Worm (Caenorhabditis elegans) whole organism, young adult: ENCODE results near the gene lpr-4.

ENCODE experiments used
- B0336.3 ChIP-seq: fragments of 200-800 bp; sonication (Bioruptor generic); IDR thresholded peaks from 2 replicates; pipeline ENCODE4 v1.3.6; 2022; ENCODE audit warnings: missing genetic modification characterization, missing compliant biosample characterization
- F10E7.11 ChIP-seq: sonication (generic microtip); optimal IDR thresholded peaks from 2 replicates; lab custom pipeline; 2017; ENCODE audit warnings: mild to moderate bottlenecking, missing genetic modification characterization, moderate library complexity, missing compliant biosample characterization
- F37B4.10 ChIP-seq: fragments of 200-800 bp; sonication (Bioruptor generic); IDR thresholded peaks from 2 replicates; pipeline ENCODE4 v1.3.6; 2022; ENCODE audit warnings: missing genetic modification characterization, missing compliant biosample characterization
- F52B5.7 ChIP-seq: sonication (generic microtip); optimal IDR thresholded peaks from 2 replicates; lab custom pipeline; 2016; ENCODE audit warnings: mild to moderate bottlenecking, missing genetic modification characterization, missing compliant biosample characterization
- F57A8.1 ChIP-seq: fragments of 200-800 bp; sonication (Bioruptor generic); optimal IDR thresholded peaks from 2 replicates; lab custom pipeline; 2018; ENCODE audit warnings: mild to moderate bottlenecking, missing genetic modification characterization, moderate library complexity, missing compliant biosample characterization
- K11D2.4 ChIP-seq: fragments of 200-800 bp; sonication (Bioruptor generic); IDR thresholded peaks from 2 replicates; pipeline ENCODE4 v1.3.6; 2022; ENCODE audit warnings: missing genetic modification reagents, missing genetic modification characterization, missing compliant biosample characterization
- Y53G8AR.9 ChIP-seq: fragments of 200-800 bp; sonication (Bioruptor generic); conservative IDR thresholded peaks from 2 replicates; pipeline ENCODE4 v1.3.6; 2022; ENCODE audit warnings: missing genetic modification reagents, missing genetic modification characterization, missing compliant biosample characterization
- Y95B8A.8 ChIP-seq: fragments of 200-800 bp; sonication (Bioruptor generic); IDR thresholded peaks from 2 replicates; pipeline ENCODE4 v1.3.6; 2022; ENCODE audit warnings: missing genetic modification reagents, missing genetic modification characterization, missing compliant biosample characterization
- ZK185.1 ChIP-seq: sonication (generic microtip); optimal IDR thresholded peaks from 2 replicates; lab custom pipeline; 2016; ENCODE audit warnings: mild to moderate bottlenecking, missing genetic modification characterization, missing compliant biosample characterization; ENCODE audit not compliant: poor library complexity, severe bottlenecking
- akir-1 ChIP-seq: fragments of 200-800 bp; sonication (Bioruptor generic); optimal IDR thresholded peaks from 2 replicates; lab custom pipeline; 2018; ENCODE audit warnings: mild to moderate bottlenecking, missing genetic modification characterization, moderate library complexity, missing compliant biosample characterization
- athp-1 ChIP-seq: sonication (generic microtip); optimal IDR thresholded peaks from 2 replicates; lab custom pipeline; 2017; ENCODE audit warnings: mild to moderate bottlenecking, missing genetic modification characterization, missing compliant biosample characterization
- bed-1 ChIP-seq: fragments of 200-800 bp; sonication (Bioruptor generic); IDR thresholded peaks from 2 replicates; pipeline ENCODE4 v1.3.6; 2022; ENCODE audit warnings: missing genetic modification reagents, missing genetic modification characterization, missing compliant biosample characterization
- cebp-1 ChIP-seq, 2 experiments: fragments of 200-800 bp in 1 of 2; sonication (Bioruptor generic) in 1 of 2; sonication (generic microtip) in 1 of 2; IDR thresholded peaks in 1 of 2; optimal IDR thresholded peaks in 1 of 2; 2 replicates each; pipeline versions ENCODE4 v1.3.6 to Lab custom; 2017 to 2022; ENCODE audit warnings: missing compliant biosample characterization in 2 of 2, missing genetic modification characterization in 2 of 2, mild to moderate bottlenecking in 1 of 2, missing genetic modification reagents in 1 of 2, moderate library complexity in 1 of 2
- cebp-2 ChIP-seq: fragments of 200-800 bp; sonication (Bioruptor generic); IDR thresholded peaks from 2 replicates; pipeline ENCODE4 v1.3.6; 2022; ENCODE audit warnings: missing genetic modification characterization, missing compliant biosample characterization
- ceh-58 ChIP-seq: fragments of 200-800 bp; sonication (Bioruptor generic); IDR thresholded peaks from 2 replicates; pipeline ENCODE4 v1.3.6; 2022; ENCODE audit warnings: missing genetic modification characterization, missing compliant biosample characterization
- dox-1 ChIP-seq: fragments of 200-800 bp; sonication (Bioruptor generic); IDR thresholded peaks from 2 replicates; pipeline ENCODE4 v1.3.6; 2022; ENCODE audit warnings: missing genetic modification reagents, missing genetic modification characterization, missing compliant biosample characterization
- dpl-1 ChIP-seq: fragments of 150-350 bp; optimal IDR thresholded peaks from 2 replicates; lab custom pipeline; 2014; ENCODE audit warnings: missing biosample characterization, missing genetic modification reagents, missing genetic modification characterization
- efl-1 ChIP-seq: fragments of 150-350 bp; optimal IDR thresholded peaks from 2 replicates; lab custom pipeline; 2014; ENCODE audit warnings: missing biosample characterization, missing genetic modification reagents, missing genetic modification characterization
- egl-18 ChIP-seq: fragments of 200-800 bp; sonication (Bioruptor generic); IDR thresholded peaks from 2 replicates; pipeline ENCODE4 v1.3.6; 2022; ENCODE audit warnings: missing genetic modification reagents, missing genetic modification characterization, missing compliant biosample characterization
- him-1 ChIP-seq: sonication (generic microtip); optimal IDR thresholded peaks from 2 replicates; lab custom pipeline; 2016; ENCODE audit warnings: missing genotype, missing genetic modification reagents, missing genetic modification characterization, missing compliant biosample characterization
- hlh-12 ChIP-seq: sonication (generic microtip); optimal IDR thresholded peaks from 2 replicates; lab custom pipeline; 2016; ENCODE audit warnings: missing genetic modification characterization, missing compliant biosample characterization
- hmg-1.2 ChIP-seq: fragments of 200-800 bp; sonication (Bioruptor generic); IDR thresholded peaks from 2 replicates; pipeline ENCODE4 v1.3.6; 2022; ENCODE audit warnings: missing genetic modification reagents, missing genetic modification characterization, missing compliant biosample characterization
- hmg-20 ChIP-seq: fragments of 200-800 bp; sonication (Bioruptor generic); IDR thresholded peaks from 2 replicates; pipeline ENCODE4 v1.3.6; 2022; ENCODE audit warnings: missing genetic modification reagents, missing genetic modification characterization, missing compliant biosample characterization
- hrde-1 ChIP-seq: sonication (generic microtip); optimal IDR thresholded peaks from 2 replicates; lab custom pipeline; 2016; ENCODE audit warnings: missing genetic modification characterization, mild to moderate bottlenecking, missing compliant biosample characterization, moderate library complexity, missing genotype, missing genetic modification reagents, borderline replicate concordance
- lin-26 ChIP-seq: fragments of 200-800 bp; sonication (Bioruptor generic); IDR thresholded peaks from 2 replicates; pipeline ENCODE4 v1.3.6; 2022; ENCODE audit warnings: missing genetic modification reagents, missing genetic modification characterization, missing compliant biosample characterization
- lin-40 ChIP-seq: sonication (generic microtip); optimal IDR thresholded peaks from 2 replicates; lab custom pipeline; 2016; ENCODE audit warnings: missing genetic modification characterization, mild to moderate bottlenecking, missing compliant biosample characterization, missing genotype, missing genetic modification reagents
- lir-1 ChIP-seq: fragments of 200-800 bp; sonication (Bioruptor generic); conservative IDR thresholded peaks from 2 replicates; pipeline ENCODE4 v1.3.6; 2022; ENCODE audit warnings: missing genetic modification reagents, missing genetic modification characterization, missing compliant biosample characterization
- lsl-1 ChIP-seq: fragments of 200-800 bp; sonication (Bioruptor generic); optimal IDR thresholded peaks from 2 replicates; lab custom pipeline; 2018; ENCODE audit warnings: mild to moderate bottlenecking, missing genetic modification characterization, moderate library complexity, missing compliant biosample characterization
- madf-6 ChIP-seq: fragments of 200-800 bp; sonication (Bioruptor generic); IDR thresholded peaks from 2 replicates; pipeline ENCODE4 v1.3.6; 2022; ENCODE audit warnings: missing genetic modification reagents, missing genetic modification characterization, missing compliant biosample characterization
- nfya-1 ChIP-seq: sonication (generic microtip); optimal IDR thresholded peaks from 2 replicates; lab custom pipeline; 2017; ENCODE audit warnings: antibody characterized with exemption, missing compliant biosample characterization, missing genetic modification characterization, borderline replicate concordance; ENCODE audit not compliant: insufficient read depth
- nhr-120 ChIP-seq: fragments of 200-800 bp; sonication (Bioruptor generic); IDR thresholded peaks from 2 replicates; pipeline ENCODE4 v1.3.6; 2022; ENCODE audit warnings: missing genetic modification characterization, missing compliant biosample characterization
- nhr-179 ChIP-seq: sonication (generic microtip); optimal IDR thresholded peaks from 2 replicates; lab custom pipeline; 2016; ENCODE audit warnings: mild to moderate bottlenecking, missing genetic modification characterization, missing compliant biosample characterization
- rec-8 ChIP-seq, 2 experiments: sonication (generic microtip); optimal IDR thresholded peaks; 2 replicates each; lab custom pipeline; 2016; ENCODE audit warnings: mild to moderate bottlenecking in 2 of 2, missing genetic modification characterization in 2 of 2, missing genetic modification reagents in 2 of 2, missing genotype in 2 of 2, missing biosample characterization in 1 of 2, missing compliant biosample characterization in 1 of 2, moderate library complexity in 1 of 2
- repo-1 ChIP-seq: sonication (generic microtip); optimal IDR thresholded peaks from 2 replicates; lab custom pipeline; 2017; ENCODE audit warnings: mild to moderate bottlenecking, missing genetic modification characterization, missing compliant biosample characterization
- rpc-1 ChIP-seq, 2 experiments: fragments of 150-350 bp in 1 of 2; sonication (generic microtip) in 1 of 2; optimal IDR thresholded peaks; 2 replicates each; lab custom pipeline; 2014 to 2018; ENCODE audit warnings: missing biosample characterization in 1 of 2, missing genetic modification characterization in 1 of 2, missing genetic modification reagents in 1 of 2, missing genotype in 1 of 2
- sea-2 ChIP-seq: fragments of 200-800 bp; sonication (Bioruptor generic); IDR thresholded peaks from 2 replicates; pipeline ENCODE4 v1.3.6; 2022; ENCODE audit warnings: missing genetic modification characterization, missing compliant biosample characterization
- snpc-1.1 ChIP-seq: sonication (generic microtip); optimal IDR thresholded peaks from 2 replicates; lab custom pipeline; 2017; ENCODE audit warnings: missing genetic modification characterization, mild to moderate bottlenecking, missing compliant biosample characterization, antibody characterized with exemption, moderate library complexity, missing genotype, missing genetic modification reagents; ENCODE audit not compliant: insufficient read depth
- snpc-3.4 ChIP-seq: sonication (generic microtip); optimal IDR thresholded peaks from 2 replicates; lab custom pipeline; 2017; ENCODE audit warnings: missing genetic modification characterization, mild to moderate bottlenecking, missing compliant biosample characterization, antibody characterized with exemption, moderate library complexity, missing genotype, missing genetic modification reagents
- somi-1 ChIP-seq: fragments of 200-800 bp; sonication (Bioruptor generic); optimal IDR thresholded peaks from 2 replicates; lab custom pipeline; 2018; ENCODE audit warnings: mild to moderate bottlenecking, missing genetic modification characterization, missing compliant biosample characterization
- unc-62 ChIP-seq: fragments of 150-350 bp; optimal IDR thresholded peaks from 2 replicates; lab custom pipeline; 2014; ENCODE audit warnings: missing biosample characterization, missing genetic modification reagents, missing genetic modification characterization
- ztf-22 ChIP-seq: fragments of 200-800 bp; sonication (Bioruptor generic); optimal IDR thresholded peaks from 2 replicates; lab custom pipeline; 2018; ENCODE audit warnings: mild to moderate bottlenecking, missing genetic modification characterization, moderate library complexity, missing compliant biosample characterization
- ztf-28 ChIP-seq: fragments of 200-800 bp; sonication (Bioruptor generic); IDR thresholded peaks from 2 replicates; pipeline ENCODE4 v1.3.6; 2022; ENCODE audit warnings: missing genetic modification reagents, missing genetic modification characterization, missing compliant biosample characterization
- ztf-3 ChIP-seq: fragments of 200-800 bp; sonication (Bioruptor generic); optimal IDR thresholded peaks from 2 replicates; lab custom pipeline; 2018; ENCODE audit warnings: mild to moderate bottlenecking, missing genetic modification characterization, missing compliant biosample characterization
- ztf-6 ChIP-seq: fragments of 200-800 bp; sonication (Bioruptor generic); IDR thresholded peaks from 2 replicates; pipeline ENCODE4 v1.3.6; 2022; ENCODE audit warnings: missing genetic modification reagents, missing genetic modification characterization, missing compliant biosample characterization

The lpr-4 gene

DNA sequence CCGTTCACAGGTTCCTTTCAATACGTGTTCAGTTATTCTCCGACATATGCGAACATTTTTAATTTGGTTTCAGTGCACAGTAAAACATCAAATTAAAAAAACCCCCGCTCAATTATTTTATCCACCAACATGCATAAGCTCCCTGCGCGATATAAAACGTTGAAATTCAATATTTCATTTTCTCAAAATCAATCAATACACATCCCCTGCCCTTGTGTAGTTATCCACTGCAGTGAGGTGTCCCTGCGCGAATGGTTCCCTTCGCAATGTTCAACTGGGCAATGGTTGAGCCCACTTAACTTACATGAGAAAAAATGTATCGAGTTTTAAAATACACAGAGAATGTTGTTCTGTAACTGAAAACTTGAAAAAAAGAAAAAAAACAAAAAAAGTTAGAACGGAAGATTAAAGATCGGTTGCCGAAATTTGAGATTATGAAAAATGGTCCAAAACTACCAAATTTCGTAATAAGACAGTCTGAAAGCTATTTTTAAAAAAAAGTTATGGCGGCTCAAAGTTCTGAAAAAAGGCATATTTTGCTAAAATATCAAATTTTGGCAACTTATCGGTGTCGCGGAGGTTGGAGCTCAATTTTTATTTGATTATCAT is 29.2 kb downstream of the lpr-4 start (continued):
- TF ChIP-seq repo-1 (tag; lab: Kevin White, UChicago) (peak; percentile 100), hlh-12 (tag; lab: Kevin White, UChicago) (peak; percentile 70), rec-8 (tag; optimal IDR thresholded peaks at IDR 0.05; lab: Kevin White, UChicago) (peak; percentile 57 to 74), B0336.3 (GFP tag; lab: Robert Waterston, UW) (peak; percentile 100), hrde-1 (tag; lab: Kevin White, UChicago) (peak; percentile 71), F57A8.1 (GFP tag; lab: Kevin White, UChicago) (peak; percentile 96), unc-62 (GFP tag; lab: Kevin White, UChicago) (peak; percentile 78), lin-40 (tag; lab: Kevin White, UChicago) (peak; percentile 100), egl-18 (GFP tag; lab: Robert Waterston, UW) (peak; percentile 98), him-1 (tag; lab: Kevin White, UChicago) (peak; percentile 7)

ce11 chrX:11095480-11095879 is 30.6 kb downstream of the lpr-4 start:
- TF ChIP-seq ZK185.1 (tag; lab: Kevin White, UChicago) (peak; percentile 92), F10E7.11 (peak; percentile 57), snpc-1.1 (tag; lab: Kevin White, UChicago) (peak; percentile 7), hmg-20 (GFP tag; lab: Robert Waterston, UW) (peak; percentile 88), ztf-22 (peak; percentile 62), dox-1 (GFP tag; lab: Robert Waterston, UW) (peak; percentile 92), ztf-28 (GFP tag; lab: Robert Waterston, UW) (0 out of 2 replicates have a peak, but pooled peaks have one; percentile 17), efl-1 (GFP tag; lab: Kevin White, UChicago) (no peak), Y53G8AR.9 (GFP tag; lab: Robert Waterston, UW) (peak; percentile 75; the same call in 1 of the 2 replicates), cebp-2 (GFP tag; lab: Robert Waterston, UW) (no peak), ceh-58 (GFP tag; lab: Robert Waterston, UW) (0 out of 2 replicates have a peak, but pooled peaks have one; percentile 75), F52B5.7 (peak; percentile 81), akir-1 (GFP tag; lab: Kevin White, UChicago) (no peak), nhr-179 (tag; lab: Kevin White, UChicago) (peak; percentile 46), hmg-1.2 (GFP tag; lab: Robert Waterston, UW) (peak; percentile 84), nfya-1 (no peak), somi-1 (GFP tag; lab: Kevin White, UChicago) (peak; percentile 71), F37B4.10 (no peak), Y95B8A.8 (no peak), nhr-120 (GFP tag; lab: Robert Waterston, UW) (0 out of 2 replicates have a peak, but pooled peaks have one; percentile 48), lin-26 (peak; percentile 83), rpc-1 (optimal IDR thresholded peaks at IDR 0.05; lab: Kevin White, UChicago) (peak; percentile 84), rpc-1 (tag; optimal IDR thresholded peaks at IDR 0.05; lab: Kevin White, UChicago) (peak; percentile 84), ztf-6 (GFP tag; lab: Robert Waterston, UW) (peak; percentile 82; the same call in 1 of the 2 replicates), bed-1 (0 out of 2 replicates have a peak, but pooled peaks have one; percentile 76), dpl-1 (GFP tag; lab: Kevin White, UChicago) (no peak), snpc-3.4 (tag; lab: Kevin White, UChicago) (peak; percentile 26), K11D2.4 (peak; percentile 92), lsl-1 (GFP tag; lab: Kevin White, UChicago) (no peak), B0336.3 (GFP tag; lab: Robert Waterston, UW) (peak; percentile 77; the same call in 1 of the 2 replicates), athp-1 (tag; lab: Kevin White, UChicago) (peak; percentile 67), madf-6 (GFP tag; lab: Robert Waterston, UW) (no peak), cebp-1 (GFP tag; IDR thresholded peaks at IDR 0.05; lab: Robert Waterston, UW) (peak; percentile 51; the same call in 1 of the 2 replicates), cebp-1 (tag; optimal IDR thresholded peaks at IDR 0.05; lab: Kevin White, UChicago) (peak; percentile 83), lir-1 (GFP tag; lab: Robert Waterston, UW) (peak; percentile 84), sea-2 (GFP tag; lab: Robert Waterston, UW) (no peak), ztf-3 (GFP tag; lab: Kevin White, UChicago) (peak; percentile 12)
